Worm (Caenorhabditis elegans) whole organism, young adult: ENCODE results near the gene eea-1.

ENCODE experiments used
- B0019.2 ChIP-seq: fragments of 200-800 bp; sonication (Bioruptor generic); conservative IDR thresholded peaks from 2 replicates; pipeline ENCODE4 v1.3.6; 2022; ENCODE audit warnings: missing genetic modification reagents, missing genetic modification characterization, missing compliant biosample characterization
- B0261.1 ChIP-seq: sonication (generic microtip); optimal IDR thresholded peaks from 2 replicates; lab custom pipeline; 2016; ENCODE audit warnings: mild to moderate bottlenecking, missing genetic modification characterization, moderate library complexity, missing compliant biosample characterization
- B0336.3 ChIP-seq: fragments of 200-800 bp; sonication (Bioruptor generic); IDR thresholded peaks from 2 replicates; pipeline ENCODE4 v1.3.6; 2022; ENCODE audit warnings: missing genetic modification characterization, missing compliant biosample characterization
- D2030.7 ChIP-seq: fragments of 200-800 bp; sonication (Bioruptor generic); IDR thresholded peaks from 2 replicates; pipeline ENCODE4 v1.3.6; 2022; ENCODE audit warnings: missing genetic modification reagents, missing genetic modification characterization, missing compliant biosample characterization
- F55B11.4 ChIP-seq: sonication (generic microtip); optimal IDR thresholded peaks from 2 replicates; lab custom pipeline; 2016; ENCODE audit warnings: missing compliant biosample characterization, missing genetic modification characterization, borderline replicate concordance; ENCODE audit not compliant: insufficient read depth
- K11D2.4 ChIP-seq: fragments of 200-800 bp; sonication (Bioruptor generic); IDR thresholded peaks from 2 replicates; pipeline ENCODE4 v1.3.6; 2022; ENCODE audit warnings: missing genetic modification reagents, missing genetic modification characterization, missing compliant biosample characterization
- Y53F4B.3 ChIP-seq: fragments of 200-800 bp; sonication (Bioruptor generic); IDR thresholded peaks from 2 replicates; pipeline ENCODE4 v1.3.6; 2022; ENCODE audit warnings: missing genetic modification reagents, missing genetic modification characterization, missing compliant biosample characterization
- Y95B8A.8 ChIP-seq: fragments of 200-800 bp; sonication (Bioruptor generic); IDR thresholded peaks from 2 replicates; pipeline ENCODE4 v1.3.6; 2022; ENCODE audit warnings: missing genetic modification reagents, missing genetic modification characterization, missing compliant biosample characterization
- akir-1 ChIP-seq: fragments of 200-800 bp; sonication (Bioruptor generic); optimal IDR thresholded peaks from 2 replicates; lab custom pipeline; 2018; ENCODE audit warnings: mild to moderate bottlenecking, missing genetic modification characterization, moderate library complexity, missing compliant biosample characterization
- ceh-58 ChIP-seq: fragments of 200-800 bp; sonication (Bioruptor generic); IDR thresholded peaks from 2 replicates; pipeline ENCODE4 v1.3.6; 2022; ENCODE audit warnings: missing genetic modification characterization, missing compliant biosample characterization
- egl-44 ChIP-seq: fragments of 200-800 bp; sonication (Bioruptor generic); IDR thresholded peaks from 2 replicates; pipeline ENCODE4 v1.3.6; 2022; ENCODE audit warnings: missing genetic modification reagents, missing genetic modification characterization, missing compliant biosample characterization
- ekl-4 ChIP-seq: fragments of 200-800 bp; sonication (Bioruptor generic); IDR thresholded peaks from 2 replicates; pipeline ENCODE4 v1.3.6; 2022; ENCODE audit warnings: missing genetic modification reagents, missing genetic modification characterization, missing compliant biosample characterization
- ets-4 ChIP-seq: fragments of 200-800 bp; sonication (Bioruptor generic); optimal IDR thresholded peaks from 2 replicates; lab custom pipeline; 2018; ENCODE audit warnings: mild to moderate bottlenecking, missing genetic modification characterization, missing compliant biosample characterization
- fkh-3 ChIP-seq: sonication (generic microtip); optimal IDR thresholded peaks from 2 replicates; lab custom pipeline; 2016; ENCODE audit warnings: mild to moderate bottlenecking, missing genetic modification characterization, missing compliant biosample characterization
- gei-17 ChIP-seq: fragments of 200-800 bp; sonication (Bioruptor generic); optimal IDR thresholded peaks from 2 replicates; lab custom pipeline; 2018; ENCODE audit warnings: mild to moderate bottlenecking, missing genetic modification characterization, missing compliant biosample characterization
- him-1 ChIP-seq: sonication (generic microtip); optimal IDR thresholded peaks from 2 replicates; lab custom pipeline; 2016; ENCODE audit warnings: missing genotype, missing genetic modification reagents, missing genetic modification characterization, missing compliant biosample characterization
- hlh-12 ChIP-seq: sonication (generic microtip); optimal IDR thresholded peaks from 2 replicates; lab custom pipeline; 2016; ENCODE audit warnings: missing genetic modification characterization, missing compliant biosample characterization
- hlh-26 ChIP-seq: fragments of 200-800 bp; sonication (Bioruptor generic); conservative IDR thresholded peaks from 2 replicates; pipeline ENCODE4 v1.3.6; 2022; ENCODE audit warnings: missing genetic modification reagents, missing genetic modification characterization, missing compliant biosample characterization
- hmg-1.2 ChIP-seq: fragments of 200-800 bp; sonication (Bioruptor generic); IDR thresholded peaks from 2 replicates; pipeline ENCODE4 v1.3.6; 2022; ENCODE audit warnings: missing genetic modification reagents, missing genetic modification characterization, missing compliant biosample characterization
- hsf-1 ChIP-seq: fragments of 200-800 bp; sonication (Bioruptor generic); IDR thresholded peaks from 2 replicates; pipeline ENCODE4 v1.3.6; 2022; ENCODE audit warnings: missing genetic modification reagents, missing genetic modification characterization, missing compliant biosample characterization
- let-526 ChIP-seq: fragments of 200-800 bp; sonication (Bioruptor generic); IDR thresholded peaks from 2 replicates; pipeline ENCODE4 v1.3.6; 2022; ENCODE audit warnings: missing genetic modification reagents, missing genetic modification characterization, missing compliant biosample characterization
- lin-40 ChIP-seq: sonication (generic microtip); optimal IDR thresholded peaks from 2 replicates; lab custom pipeline; 2016; ENCODE audit warnings: missing genetic modification characterization, mild to moderate bottlenecking, missing compliant biosample characterization, missing genotype, missing genetic modification reagents
- lsy-27 ChIP-seq: sonication (generic microtip); optimal IDR thresholded peaks from 2 replicates; lab custom pipeline; 2017; ENCODE audit warnings: missing genetic modification characterization, mild to moderate bottlenecking, missing compliant biosample characterization, antibody characterized with exemption, missing genotype, borderline replicate concordance; ENCODE audit not compliant: insufficient read depth
- madf-3 ChIP-seq: fragments of 200-800 bp; sonication (Bioruptor generic); IDR thresholded peaks from 2 replicates; pipeline ENCODE4 v1.3.6; 2022; ENCODE audit warnings: missing genetic modification reagents, missing genetic modification characterization, missing compliant biosample characterization
- nfya-2 ChIP-seq: fragments of 200-800 bp; sonication (Bioruptor generic); IDR thresholded peaks from 2 replicates; pipeline ENCODE4 v1.3.6; 2022; ENCODE audit warnings: missing genetic modification reagents, missing genetic modification characterization, missing compliant biosample characterization
- nhr-90 ChIP-seq: sonication (generic microtip); optimal IDR thresholded peaks from 2 replicates; lab custom pipeline; 2016; ENCODE audit warnings: missing genotype, mild to moderate bottlenecking, missing genetic modification characterization, missing compliant biosample characterization
- pha-4 ChIP-seq: fragments of 150-350 bp; sonication (generic microtip); optimal IDR thresholded peaks from 2 replicates; lab custom pipeline; 2014; ENCODE audit warnings: missing biosample characterization, missing genetic modification reagents, missing genetic modification characterization
- rec-8 ChIP-seq, 2 experiments: sonication (generic microtip); optimal IDR thresholded peaks; 2 replicates each; lab custom pipeline; 2016; ENCODE audit warnings: mild to moderate bottlenecking in 2 of 2, missing genetic modification characterization in 2 of 2, missing genetic modification reagents in 2 of 2, missing genotype in 2 of 2, missing biosample characterization in 1 of 2, missing compliant biosample characterization in 1 of 2, moderate library complexity in 1 of 2
- repo-1 ChIP-seq: sonication (generic microtip); optimal IDR thresholded peaks from 2 replicates; lab custom pipeline; 2017; ENCODE audit warnings: mild to moderate bottlenecking, missing genetic modification characterization, missing compliant biosample characterization
- rpc-1 ChIP-seq, 2 experiments: fragments of 150-350 bp in 1 of 2; sonication (generic microtip) in 1 of 2; optimal IDR thresholded peaks; 2 replicates each; lab custom pipeline; 2014 to 2018; ENCODE audit warnings: missing biosample characterization in 1 of 2, missing genetic modification characterization in 1 of 2, missing genetic modification reagents in 1 of 2, missing genotype in 1 of 2
- snpc-4 ChIP-seq, 5 experiments: fragments of 150-350 bp in 1 of 5; sonication (generic microtip) in 4 of 5; optimal IDR thresholded peaks; 2 replicates each; lab custom pipeline; 2014 to 2018; ENCODE audit warnings: missing genetic modification characterization in 5 of 5, missing biosample characterization in 3 of 5, antibody characterized with exemption in 2 of 5, mild to moderate bottlenecking in 2 of 5, missing compliant biosample characterization in 2 of 5, missing genotype in 2 of 5, moderate library complexity in 2 of 5, missing genetic modification reagents in 1 of 5
- somi-1 ChIP-seq: fragments of 200-800 bp; sonication (Bioruptor generic); optimal IDR thresholded peaks from 2 replicates; lab custom pipeline; 2018; ENCODE audit warnings: mild to moderate bottlenecking, missing genetic modification characterization, missing compliant biosample characterization
- sptf-2 ChIP-seq: fragments of 200-800 bp; sonication (Bioruptor generic); optimal IDR thresholded peaks from 2 replicates; lab custom pipeline; 2018; ENCODE audit warnings: mild to moderate bottlenecking, missing genetic modification characterization, missing compliant biosample characterization
- tbp1 ChIP-seq: fragments of 200-800 bp; sonication (Bioruptor generic); optimal IDR thresholded peaks from 2 replicates; lab custom pipeline; 2018; ENCODE audit warnings: mild to moderate bottlenecking, missing genetic modification characterization, missing compliant biosample characterization
- unc-130 ChIP-seq: sonication (generic microtip); optimal IDR thresholded peaks from 2 replicates; lab custom pipeline; 2016; ENCODE audit warnings: missing genetic modification reagents, missing genetic modification characterization, missing compliant biosample characterization
- xnd-1 ChIP-seq: sonication (generic microtip); optimal IDR thresholded peaks from 2 replicates; lab custom pipeline; 2016; ENCODE audit warnings: missing genotype, missing genetic modification reagents, missing genetic modification characterization, missing compliant biosample characterization

The eea-1 gene

ce11 chrV:13507078-13507477 is 9.9 kb upstream of the eea-1 start:
- TF ChIP-seq B0261.1 (tag; lab: Kevin White, UChicago) (peak; percentile 46), him-1 (tag; lab: Kevin White, UChicago) (peak; percentile 38), rpc-1 (optimal IDR thresholded peaks at IDR 0.05; lab: Kevin White, UChicago) (peak; percentile 37), rpc-1 (tag; optimal IDR thresholded peaks at IDR 0.05; lab: Kevin White, UChicago) (peak; percentile 70), tbp1 (GFP tag; lab: Kevin White, UChicago) (peak; percentile 77)

ce11 chrV:13506321-13506720 is 9.1 kb upstream of the eea-1 start, which contains the start of gene R11G10.4:
Gene R11G10.4 (plus strand): TSS chrV:13506621.
- TF ChIP-seq B0019.2 (GFP tag; lab: Robert Waterston, UW) (no peak), nhr-90 (tag; lab: Kevin White, UChicago) (no peak), lsy-27 (tag; lab: Kevin White, UChicago) (no peak), sptf-2 (GFP tag; lab: Kevin White, UChicago) (no peak), fkh-3 (tag; lab: Kevin White, UChicago) (no peak), ceh-58 (GFP tag; lab: Robert Waterston, UW) (no peak), hlh-12 (tag; lab: Kevin White, UChicago) (no peak), let-526 (GFP tag; lab: Robert Waterston, UW) (no peak), xnd-1 (no peak), akir-1 (no peak), pha-4 (no peak), Y53F4B.3 (GFP tag; lab: Robert Waterston, UW) (no peak), rec-8 (tag; optimal IDR thresholded peaks at IDR 0.05; lab: Kevin White, UChicago) (no peak), unc-130 (GFP tag; lab: Kevin White, UChicago) (no peak), lin-40 (tag; lab: Kevin White, UChicago) (no peak), ekl-4 (GFP tag; lab: Robert Waterston, UW) (no peak), hmg-1.2 (GFP tag; lab: Robert Waterston, UW) (no peak), snpc-4 (GFP tag; optimal IDR thresholded peaks at IDR 0.05; lab: Kevin White, UChicago) (no peak), snpc-4 (tag; optimal IDR thresholded peaks at IDR 0.05; lab: Kevin White, UChicago) (no peak)

ce11 chrV:13499227-13499626 is 2.1 kb upstream of the eea-1 start:
- TF ChIP-seq pha-4 = no peak
- TF ChIP-seq K11D2.4 (GFP tag; lab: Robert Waterston, UW) = no peak
- no peak for TF ChIP-seq F55B11.4
- no peak for TF ChIP-seq B0261.1 (tag; lab: Kevin White, UChicago)
- TF ChIP-seq nfya-2 (GFP tag; lab: Robert Waterston, UW) = no peak
- TF ChIP-seq akir-1 = no peak
- no peak for TF ChIP-seq B0336.3 (GFP tag; lab: Robert Waterston, UW)

- TF ChIP-seq Y95B8A.8 (GFP tag; lab: Robert Waterston, UW) = no peak
- no peak for TF ChIP-seq egl-44 (GFP tag; lab: Robert Waterston, UW)
- no peak for TF ChIP-seq gei-17 (GFP tag; lab: Kevin White, UChicago)
- TF ChIP-seq B0261.1 (tag; lab: Kevin White, UChicago) = no peak
- TF ChIP-seq nfya-2 (GFP tag; lab: Robert Waterston, UW) = no peak
- no peak for TF ChIP-seq lin-40 (tag; lab: Kevin White, UChicago)
- TF ChIP-seq hsf-1 (GFP tag; lab: Robert Waterston, UW) = no peak
- no peak for TF ChIP-seq ets-4 (GFP tag; lab: Kevin White, UChicago)
- no peak for TF ChIP-seq D2030.7 (GFP tag; lab: Robert Waterston, UW)
- no peak for TF ChIP-seq madf-3
- no peak for TF ChIP-seq hlh-26
- no peak for TF ChIP-seq ekl-4 (GFP tag; lab: Robert Waterston, UW)
- TF ChIP-seq repo-1 = no peak
- TF ChIP-seq somi-1 (GFP tag; lab: Kevin White, UChicago) = no peak
Measured at ce11 chrV:13489830-13490229, 7.3 kb downstream of the eea-1 start, which contains the start of gene T10G3.3. Gene T10G3.3 (minus strand): TSS chrV:13490199.
